Fruit fly (Drosophila melanogaster) whole organism, embryonic: Measurements from ENCODE around the gene Gr63a.
A peak's percentile ranks its signal among the peaks of the same experiment; 100 is the strongest.

Experiments
- Atf3 ChIP-seq: fragments of 200-800 bp; sonication (Bioruptor generic); optimal IDR thresholded peaks from 3 replicates; lab custom pipeline; 2016; ENCODE audit warnings: missing biosample characterization, missing genetic modification characterization
- Bteb2 ChIP-seq: fragments of 200-800 bp; sonication (Bioruptor generic); optimal IDR thresholded peaks from 2 replicates; lab custom pipeline; 2016; ENCODE audit warnings: missing biosample characterization, missing genetic modification characterization
- CG10979 ChIP-seq: fragments of 200-800 bp; sonication (Bioruptor generic); optimal IDR thresholded peaks from 2 replicates; lab custom pipeline; 2018; ENCODE audit warnings: missing biosample characterization, mild to moderate bottlenecking, missing genetic modification characterization, moderate library complexity
- CG1233 ChIP-seq: fragments of 200-800 bp; sonication (Bioruptor generic); optimal IDR thresholded peaks from 4 replicates; lab custom pipeline; 2018; ENCODE audit warnings: missing biosample characterization, mild to moderate bottlenecking, missing genetic modification characterization
- CG12659 ChIP-seq: fragments of 200-800 bp; sonication (Bioruptor generic); optimal IDR thresholded peaks from 3 replicates; lab custom pipeline; 2017; ENCODE audit warnings: mild to moderate bottlenecking, missing biosample characterization, missing genetic modification reagents, missing genetic modification characterization
- CG12769 ChIP-seq: fragments of 200-800 bp; sonication (Bioruptor generic); optimal IDR thresholded peaks from 2 replicates; lab custom pipeline; 2019; ENCODE audit warnings: missing biosample characterization, mild to moderate bottlenecking, missing genetic modification characterization, moderate library complexity
- CG13296 ChIP-seq: fragments of 200-800 bp; sonication (Bioruptor generic); optimal IDR thresholded peaks from 3 replicates; lab custom pipeline; 2018; ENCODE audit warnings: missing biosample characterization, mild to moderate bottlenecking, missing genetic modification characterization
- CG14710 ChIP-seq: fragments of 200-800 bp; sonication (Bioruptor generic); optimal IDR thresholded peaks from 3 replicates; lab custom pipeline; 2019; ENCODE audit warnings: missing biosample characterization, mild to moderate bottlenecking, missing genetic modification characterization, moderate library complexity
- CG15073 ChIP-seq: fragments of 200-800 bp; sonication (Bioruptor generic); optimal IDR thresholded peaks from 2 replicates; lab custom pipeline; 2016; ENCODE audit warnings: missing biosample characterization, missing genetic modification characterization
- CG16779 ChIP-seq: fragments of 200-800 bp; sonication (Bioruptor generic); IDR thresholded peaks from 2 replicates; pipeline ENCODE4 v1.3.6; 2022; ENCODE audit warnings: missing biosample characterization, missing genetic modification characterization
- CG18011 ChIP-seq: fragments of 200-800 bp; sonication (Bioruptor generic); optimal IDR thresholded peaks from 2 replicates; lab custom pipeline; 2017; ENCODE audit warnings: missing biosample characterization, missing genetic modification characterization, mild to moderate bottlenecking, moderate library complexity, missing genotype
- CG2199 ChIP-seq: fragments of 200-800 bp; sonication (Bioruptor generic); IDR thresholded peaks from 3 replicates; pipeline ENCODE4 v1.3.6; 2022; ENCODE audit warnings: missing biosample characterization, missing genetic modification characterization
- CG2875 ChIP-seq: fragments of 200-800 bp; sonication (Bioruptor generic); optimal IDR thresholded peaks from 2 replicates; lab custom pipeline; 2017; ENCODE audit warnings: missing biosample characterization, mild to moderate bottlenecking, missing genetic modification characterization, missing genetic modification reagents
- CG2889 ChIP-seq: fragments of 200-800 bp; sonication (Bioruptor generic); IDR thresholded peaks from 3 replicates; pipeline ENCODE4 v1.3.6; 2022; ENCODE audit warnings: missing biosample characterization, missing genetic modification characterization
- CG3163 ChIP-seq: fragments of 200-800 bp; sonication (Bioruptor generic); optimal IDR thresholded peaks from 3 replicates; lab custom pipeline; 2016; ENCODE audit warnings: missing biosample characterization, missing genetic modification characterization
- CG4707 ChIP-seq: fragments of 200-800 bp; sonication (Bioruptor generic); optimal IDR thresholded peaks from 2 replicates; lab custom pipeline; 2018; ENCODE audit warnings: missing biosample characterization, mild to moderate bottlenecking, missing genetic modification characterization, moderate library complexity
- CG4730 ChIP-seq: fragments of 200-800 bp; sonication (Bioruptor generic); IDR thresholded peaks from 2 replicates; pipeline ENCODE4 v1.3.6; 2022; ENCODE audit warnings: missing biosample characterization, missing genetic modification characterization
- CG4820 ChIP-seq: fragments of 200-800 bp; sonication (Bioruptor generic); optimal IDR thresholded peaks from 3 replicates; lab custom pipeline; 2016; ENCODE audit warnings: missing biosample characterization, missing genetic modification characterization
- CG4854 ChIP-seq: fragments of 200-800 bp; sonication (Bioruptor generic); optimal IDR thresholded peaks from 2 replicates; lab custom pipeline; 2016; ENCODE audit warnings: missing biosample characterization, missing genetic modification characterization, inconsistent platforms
- CG5245 ChIP-seq: fragments of 200-800 bp; sonication (Bioruptor generic); optimal IDR thresholded peaks from 3 replicates; lab custom pipeline; 2016; ENCODE audit warnings: missing biosample characterization, missing genetic modification characterization
- CG5953 ChIP-seq: fragments of 200-800 bp; sonication (Bioruptor generic); IDR thresholded peaks from 2 replicates; pipeline ENCODE4 v1.3.6; 2022; ENCODE audit warnings: missing biosample characterization, missing genetic modification characterization
- CG7357 ChIP-seq: fragments of 200-800 bp; sonication (Bioruptor generic); IDR thresholded peaks from 3 replicates; pipeline ENCODE4 v1.3.6; 2022; ENCODE audit warnings: missing biosample characterization, missing genetic modification characterization
- CG7372 ChIP-seq: fragments of 200-800 bp; sonication (Bioruptor generic); IDR thresholded peaks from 2 replicates; pipeline ENCODE4 v1.3.6; 2022; ENCODE audit warnings: missing biosample characterization, missing genetic modification characterization
- Doc3 ChIP-seq: fragments of 200-800 bp; sonication (Bioruptor generic); IDR thresholded peaks from 3 replicates; pipeline ENCODE4 v1.3.6; 2022; ENCODE audit warnings: missing biosample characterization, missing genetic modification characterization; ENCODE audit not compliant: partially characterized antibody
- Elba2 ChIP-seq: fragments of 200-800 bp; sonication (Bioruptor generic); optimal IDR thresholded peaks from 3 replicates; lab custom pipeline; 2016; ENCODE audit warnings: missing biosample characterization, missing genetic modification characterization
- Gug ChIP-seq: fragments of 200-800 bp; sonication (Bioruptor generic); IDR thresholded peaks from 4 replicates; pipeline ENCODE4 v1.3.6; 2022; ENCODE audit warnings: missing biosample characterization, missing genetic modification characterization
- HLH3B ChIP-seq: fragments of 200-800 bp; sonication (Bioruptor generic); IDR thresholded peaks from 2 replicates; pipeline ENCODE4 v1.3.6; 2022; ENCODE audit warnings: missing biosample characterization, missing genetic modification characterization
- HLHmδ ChIP-seq: fragments of 200-800 bp; sonication (Bioruptor generic); optimal IDR thresholded peaks from 2 replicates; lab custom pipeline; 2018; ENCODE audit warnings: missing biosample characterization, mild to moderate bottlenecking, missing genetic modification characterization, moderate library complexity
- Mad ChIP-seq: fragments of 200-800 bp; sonication (Bioruptor generic); optimal IDR thresholded peaks from 2 replicates; lab custom pipeline; 2016; ENCODE audit warnings: missing biosample characterization, missing genetic modification characterization
- Mrtf ChIP-seq: fragments of 200-800 bp; sonication (Bioruptor generic); IDR thresholded peaks from 3 replicates; pipeline ENCODE4 v1.3.6; 2022; ENCODE audit warnings: missing biosample characterization, missing genetic modification characterization
- Myb ChIP-seq: fragments of 200-800 bp; sonication (Bioruptor generic); optimal IDR thresholded peaks from 2 replicates; lab custom pipeline; 2016; ENCODE audit warnings: missing biosample characterization, missing genetic modification characterization
- NC2α ChIP-seq: fragments of 200-800 bp; sonication (Bioruptor generic); optimal IDR thresholded peaks from 2 replicates; lab custom pipeline; 2016; ENCODE audit warnings: missing biosample characterization, missing genetic modification characterization
- NK7.1 ChIP-seq: fragments of 200-800 bp; sonication (Bioruptor generic); optimal IDR thresholded peaks from 3 replicates; lab custom pipeline; 2016; ENCODE audit warnings: missing biosample characterization, missing genetic modification characterization
- Nf-YB ChIP-seq: fragments of 200-800 bp; sonication (Bioruptor generic); optimal IDR thresholded peaks from 3 replicates; lab custom pipeline; 2019; ENCODE audit warnings: missing biosample characterization, mild to moderate bottlenecking, missing genetic modification characterization, moderate library complexity
- Scr ChIP-seq: fragments of 200-800 bp; sonication (Bioruptor generic); IDR thresholded peaks from 2 replicates; pipeline ENCODE4 v1.3.6; 2022; ENCODE audit warnings: missing biosample characterization, missing genetic modification characterization; ENCODE audit not compliant: partially characterized antibody
- TFAM ChIP-seq: fragments of 200-800 bp; sonication (Bioruptor generic); optimal IDR thresholded peaks from 2 replicates; lab custom pipeline; 2017; ENCODE audit warnings: missing biosample characterization, missing genetic modification characterization, inconsistent platforms
- al ChIP-seq: fragments of 200-800 bp; sonication (Bioruptor generic); IDR thresholded peaks from 2 replicates; pipeline ENCODE4 v1.3.6; 2022; ENCODE audit warnings: missing biosample characterization, missing genetic modification characterization
- exex ChIP-seq: fragments of 200-800 bp; sonication (Bioruptor generic); optimal IDR thresholded peaks from 4 replicates; lab custom pipeline; 2018; ENCODE audit warnings: missing biosample characterization, mild to moderate bottlenecking, missing genetic modification characterization, moderate library complexity
- hb ChIP-seq: fragments of 200-800 bp; sonication (Bioruptor generic); IDR thresholded peaks from 3 replicates; pipeline ENCODE4 v1.3.6; 2022; ENCODE audit warnings: missing biosample characterization, missing genetic modification characterization; ENCODE audit not compliant: partially characterized antibody
- lilli ChIP-seq: fragments of 200-800 bp; sonication (Bioruptor generic); optimal IDR thresholded peaks from 3 replicates; lab custom pipeline; 2016; ENCODE audit warnings: missing biosample characterization, missing genetic modification characterization
- pb ChIP-seq: fragments of 200-800 bp; sonication (Bioruptor generic); optimal IDR thresholded peaks from 3 replicates; lab custom pipeline; 2016; ENCODE audit warnings: missing biosample characterization, missing genetic modification characterization
- pho ChIP-seq: fragments of 200-800 bp; sonication (Bioruptor generic); optimal IDR thresholded peaks from 2 replicates; lab custom pipeline; 2016; ENCODE audit warnings: missing biosample characterization, missing genetic modification characterization
- shn ChIP-seq: fragments of 200-800 bp; sonication (Bioruptor generic); optimal IDR thresholded peaks from 3 replicates; lab custom pipeline; 2016; ENCODE audit warnings: missing biosample characterization, missing genetic modification characterization
- sna ChIP-seq: fragments of 200-800 bp; sonication (Bioruptor generic); IDR thresholded peaks from 2 replicates; pipeline ENCODE4 v1.3.6; 2022; ENCODE audit warnings: missing biosample characterization, missing genetic modification characterization; ENCODE audit not compliant: partially characterized antibody
- twi ChIP-seq: fragments of 200-800 bp; optimal IDR thresholded peaks from 2 replicates; lab custom pipeline; 2019; ENCODE audit warnings: missing biosample characterization, mild to moderate bottlenecking, missing genetic modification characterization, moderate library complexity
- wor ChIP-seq: fragments of 200-800 bp; sonication (Bioruptor generic); IDR thresholded peaks from 2 replicates; pipeline ENCODE4 v1.3.6; 2022; ENCODE audit warnings: missing biosample characterization, missing genetic modification characterization
- zen ChIP-seq: fragments of 200-800 bp; sonication (Bioruptor generic); optimal IDR thresholded peaks from 3 replicates; lab custom pipeline; 2018; ENCODE audit warnings: missing biosample characterization, mild to moderate bottlenecking, missing genetic modification characterization, moderate library complexity

The Gr63a gene

DNA sequence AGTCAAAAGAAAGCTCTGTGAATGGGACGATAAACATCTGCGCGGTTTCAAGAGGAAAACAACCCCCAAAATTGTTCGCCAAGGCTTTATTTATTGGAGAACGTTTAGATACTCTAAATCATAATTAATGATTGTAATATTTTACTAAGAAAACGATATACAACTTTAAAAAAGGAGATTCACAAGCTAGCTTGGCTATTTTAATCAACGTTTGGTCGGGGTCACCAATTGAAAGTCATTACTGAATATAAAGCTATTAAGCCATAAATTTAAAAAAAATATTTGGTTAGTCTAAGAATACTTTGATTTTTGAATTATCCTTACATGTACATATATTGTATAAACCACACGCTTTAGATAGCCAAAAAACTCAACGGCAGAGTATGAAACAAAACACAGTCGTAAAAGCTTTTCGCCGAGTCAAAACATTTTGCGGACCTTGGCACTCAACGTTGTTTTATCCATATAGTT is 4.2 kb downstream of the Gr63a start, which contains the start of gene Fie (continued):
- TF ChIP-seq lilli (GFP tag; lab: Kevin White, UChicago) = peak; percentile 79
- 0 out of 3 replicates have a peak, but pooled peaks have one; percentile 48 for TF ChIP-seq CG7357
- no peak for TF ChIP-seq shn (GFP tag; lab: Kevin White, UChicago)
- TF ChIP-seq NC2α (GFP tag; lab: Kevin White, UChicago) = no peak
- TF ChIP-seq CG3163 (GFP tag; lab: Kevin White, UChicago) = no peak
- TF ChIP-seq pb (GFP tag; lab: Kevin White, UChicago) = no peak
- TF ChIP-seq CG7372 (GFP tag; lab: Robert Waterston, UW) = 0 out of 2 replicates have a peak, but pooled peaks have one; percentile 16
- TF ChIP-seq CG16779 (GFP tag; lab: Robert Waterston, UW) = no peak
- no peak for TF ChIP-seq twi (tag; lab: Kevin White, UChicago)
- TF ChIP-seq CG12769 (tag; lab: Kevin White, UChicago) = no peak
- no peak for TF ChIP-seq CG2199
- TF ChIP-seq CG4730 (GFP tag; lab: Robert Waterston, UW) = no peak
- TF ChIP-seq al = 0 out of 2 replicates have a peak, but pooled peaks have one; percentile 22
- TF ChIP-seq sna (GFP tag; lab: Robert Waterston, UW) = no peak
- peak; percentile 8 for TF ChIP-seq Bteb2 (GFP tag; lab: Kevin White, UChicago)
- TF ChIP-seq CG2889 (GFP tag; lab: Robert Waterston, UW) = no peak
- no peak for TF ChIP-seq Gug (GFP tag; lab: Robert Waterston, UW)
- peak; percentile 47 for TF ChIP-seq Nf-YB (GFP tag; lab: Kevin White, UChicago)
- peak; percentile 6 for TF ChIP-seq CG4854 (GFP tag; lab: Kevin White, UChicago)
- no peak for TF ChIP-seq CG15073 (GFP tag; lab: Kevin White, UChicago)
- peak; percentile 25 for TF ChIP-seq CG14710
- peak; percentile 3 for TF ChIP-seq CG2875 (GFP tag; lab: Kevin White, UChicago)
- TF ChIP-seq CG4707 (GFP tag; lab: Kevin White, UChicago) = no peak
- TF ChIP-seq CG12659 = peak; percentile 78
- no peak for TF ChIP-seq Scr (GFP tag; lab: Robert Waterston, UW)
- no peak for TF ChIP-seq NK7.1 (GFP tag; lab: Kevin White, UChicago)
- peak; percentile 29 for TF ChIP-seq CG4820 (GFP tag; lab: Kevin White, UChicago)
- TF ChIP-seq CG1233 (GFP tag; lab: Kevin White, UChicago) = peak; percentile 61
- no peak for TF ChIP-seq HLH3B
- no peak for TF ChIP-seq TFAM (GFP tag; lab: Kevin White, UChicago)
- TF ChIP-seq Doc3 (GFP tag; lab: Robert Waterston, UW) = no peak
- TF ChIP-seq pho (GFP tag; lab: Kevin White, UChicago) = peak; percentile 47
- TF ChIP-seq CG5953 (GFP tag; lab: Robert Waterston, UW) = no peak
- 0 out of 2 replicates have a peak, but pooled peaks have one; percentile 29 for TF ChIP-seq wor (GFP tag; lab: Robert Waterston, UW)
- no peak for TF ChIP-seq HLHmδ (GFP tag; lab: Kevin White, UChicago)
- TF ChIP-seq Elba2 = no peak
- peak; percentile 9 for TF ChIP-seq exex
- no peak for TF ChIP-seq Atf3 (GFP tag; lab: Kevin White, UChicago)
- TF ChIP-seq CG10979 (tag; lab: Kevin White, UChicago) = peak; percentile 44
- TF ChIP-seq CG18011 (GFP tag; lab: Kevin White, UChicago) = peak; percentile 30
- TF ChIP-seq hb (GFP tag; lab: Robert Waterston, UW) = no peak
- TF ChIP-seq zen (tag; lab: Kevin White, UChicago) = no peak
- peak; percentile 63 for TF ChIP-seq CG13296 (GFP tag; lab: Kevin White, UChicago)
- no peak for TF ChIP-seq CG5245
- TF ChIP-seq Myb (GFP tag; lab: Kevin White, UChicago) = peak; percentile 7
- TF ChIP-seq Mad = peak; percentile 17
- TF ChIP-seq Mrtf (GFP tag; lab: Robert Waterston, UW) = peak; percentile 18; the same call in 1 of the 3 replicates
